Worm (Caenorhabditis elegans) whole organism, late embryonic: Measurements from ENCODE around the gene srh-207.

Experiments
- C08G9.2 ChIP-seq: sonication (generic microtip); optimal IDR thresholded peaks from 2 replicates; lab custom pipeline; 2016; ENCODE audit warnings: mild to moderate bottlenecking, missing genetic modification characterization, moderate library complexity, missing compliant biosample characterization
- C38D4.7 ChIP-seq: fragments of 200-800 bp; sonication (Bioruptor generic); optimal IDR thresholded peaks from 2 replicates; lab custom pipeline; 2018; ENCODE audit warnings: mild to moderate bottlenecking, missing genetic modification characterization, moderate library complexity, missing compliant biosample characterization
- T23F11.4 ChIP-seq: fragments of 200-800 bp; sonication (Bioruptor generic); optimal IDR thresholded peaks from 2 replicates; lab custom pipeline; 2018; ENCODE audit warnings: mild to moderate bottlenecking, missing genetic modification characterization, missing compliant biosample characterization
- ahr-1 ChIP-seq: sonication (generic microtip); optimal IDR thresholded peaks from 2 replicates; lab custom pipeline; 2016; ENCODE audit warnings: missing genetic modification characterization, missing compliant biosample characterization
- ceh-14 ChIP-seq: sonication (generic microtip); optimal IDR thresholded peaks from 2 replicates; lab custom pipeline; 2016; ENCODE audit warnings: missing genotype, missing genetic modification characterization, missing compliant biosample characterization
- ceh-19 ChIP-seq: fragments of 200-800 bp; sonication (Bioruptor generic); optimal IDR thresholded peaks from 2 replicates; lab custom pipeline; 2018; ENCODE audit warnings: mild to moderate bottlenecking, missing genetic modification characterization, missing compliant biosample characterization
- ceh-22 ChIP-seq: sonication (generic microtip); optimal IDR thresholded peaks from 2 replicates; lab custom pipeline; 2017; ENCODE audit warnings: missing biosample characterization, missing genetic modification characterization
- ceh-34 ChIP-seq: sonication (generic microtip); optimal IDR thresholded peaks from 2 replicates; lab custom pipeline; 2016; ENCODE audit warnings: mild to moderate bottlenecking, missing genetic modification characterization, missing compliant biosample characterization
- ceh-48 ChIP-seq: sonication (generic microtip); optimal IDR thresholded peaks from 2 replicates; lab custom pipeline; 2016; ENCODE audit warnings: missing genetic modification characterization, inconsistent platforms, missing compliant biosample characterization
- ceh-6 ChIP-seq: fragments of 200-800 bp; sonication (Bioruptor generic); optimal IDR thresholded peaks from 2 replicates; lab custom pipeline; 2018; ENCODE audit warnings: mild to moderate bottlenecking, missing genetic modification characterization, missing compliant biosample characterization
- che-1 ChIP-seq: sonication (generic microtip); optimal IDR thresholded peaks from 2 replicates; lab custom pipeline; 2016; ENCODE audit warnings: mild to moderate bottlenecking, missing genetic modification characterization, missing compliant biosample characterization
- dve-1 ChIP-seq: sonication (generic microtip); optimal IDR thresholded peaks from 2 replicates; lab custom pipeline; 2017; ENCODE audit warnings: antibody characterized with exemption, mild to moderate bottlenecking, missing genetic modification characterization, missing compliant biosample characterization
- elt-2 ChIP-seq: sonication (generic microtip); optimal IDR thresholded peaks from 2 replicates; lab custom pipeline; 2016; ENCODE audit warnings: missing genetic modification reagents, missing genetic modification characterization, missing compliant biosample characterization
- elt-4 ChIP-seq: sonication (generic microtip); optimal IDR thresholded peaks from 2 replicates; lab custom pipeline; 2016; ENCODE audit warnings: missing genetic modification characterization, missing compliant biosample characterization
- fax-1 ChIP-seq: sonication (generic microtip); optimal IDR thresholded peaks from 2 replicates; lab custom pipeline; 2016; ENCODE audit warnings: missing genotype, missing genetic modification characterization, missing compliant biosample characterization
- fkh-10 ChIP-seq: fragments of 150-350 bp; optimal IDR thresholded peaks from 2 replicates; lab custom pipeline; 2014; ENCODE audit warnings: missing biosample characterization, missing genetic modification reagents, missing genetic modification characterization
- fkh-6 ChIP-seq: sonication (generic microtip); optimal IDR thresholded peaks from 2 replicates; lab custom pipeline; 2016; ENCODE audit warnings: missing genetic modification characterization, missing compliant biosample characterization
- gmeb-2 ChIP-seq: sonication (generic microtip); optimal IDR thresholded peaks from 2 replicates; lab custom pipeline; 2016; ENCODE audit warnings: missing genetic modification characterization, inconsistent platforms, missing compliant biosample characterization
- hlh-15 ChIP-seq: sonication (generic microtip); optimal IDR thresholded peaks from 2 replicates; lab custom pipeline; 2016; ENCODE audit warnings: missing genetic modification characterization, missing compliant biosample characterization
- hlh-8 ChIP-seq: sonication (generic microtip); optimal IDR thresholded peaks from 2 replicates; lab custom pipeline; 2016; ENCODE audit warnings: missing genotype, missing genetic modification characterization, missing compliant biosample characterization
- lin-11 ChIP-seq: fragments of 200-800 bp; sonication (Bioruptor generic); optimal IDR thresholded peaks from 2 replicates; lab custom pipeline; 2018; ENCODE audit warnings: mild to moderate bottlenecking, missing genetic modification characterization, missing compliant biosample characterization
- madf-2 ChIP-seq: sonication (generic microtip); optimal IDR thresholded peaks from 2 replicates; lab custom pipeline; 2017; ENCODE audit warnings: missing genetic modification characterization, missing compliant biosample characterization
- mec-3 ChIP-seq: sonication (generic microtip); optimal IDR thresholded peaks from 2 replicates; lab custom pipeline; 2016; ENCODE audit warnings: borderline replicate concordance, missing genetic modification characterization, missing compliant biosample characterization
- nfya-1 ChIP-seq: sonication (generic microtip); optimal IDR thresholded peaks from 2 replicates; lab custom pipeline; 2017; ENCODE audit warnings: missing genetic modification characterization, mild to moderate bottlenecking, missing compliant biosample characterization, antibody characterized with exemption, moderate library complexity
- nhr-232 ChIP-seq: sonication (generic microtip); optimal IDR thresholded peaks from 2 replicates; lab custom pipeline; 2016; ENCODE audit warnings: missing genetic modification characterization, missing compliant biosample characterization
- npax-4 ChIP-seq: sonication (generic microtip); optimal IDR thresholded peaks from 2 replicates; lab custom pipeline; 2016; ENCODE audit warnings: missing genetic modification characterization, missing compliant biosample characterization
- pag-3 ChIP-seq: sonication (generic microtip); optimal IDR thresholded peaks from 2 replicates; lab custom pipeline; 2016; ENCODE audit warnings: missing compliant biosample characterization, missing genetic modification characterization, borderline replicate concordance
- pat-9 ChIP-seq: fragments of 200-800 bp; sonication (Bioruptor generic); optimal IDR thresholded peaks from 2 replicates; lab custom pipeline; 2018; ENCODE audit warnings: mild to moderate bottlenecking, missing genetic modification characterization, moderate library complexity, missing compliant biosample characterization
- pax-1 ChIP-seq: fragments of 150-350 bp; optimal IDR thresholded peaks from 2 replicates; lab custom pipeline; 2014; ENCODE audit warnings: missing biosample characterization, missing genetic modification characterization
- pha-2 ChIP-seq: sonication (generic microtip); optimal IDR thresholded peaks from 2 replicates; lab custom pipeline; 2017; ENCODE audit warnings: mild to moderate bottlenecking, missing genetic modification characterization, missing compliant biosample characterization
- pros-1 ChIP-seq: fragments of 150-350 bp; optimal IDR thresholded peaks from 2 replicates; lab custom pipeline; 2014; ENCODE audit warnings: missing biosample characterization, missing genetic modification reagents, missing genetic modification characterization
- ref-2 ChIP-seq: sonication (generic microtip); optimal IDR thresholded peaks from 2 replicates; lab custom pipeline; 2016; ENCODE audit warnings: missing genetic modification characterization, missing compliant biosample characterization
- syd-9 ChIP-seq: sonication (generic microtip); optimal IDR thresholded peaks from 2 replicates; lab custom pipeline; 2016; ENCODE audit warnings: mild to moderate bottlenecking, missing genetic modification characterization, moderate library complexity, missing compliant biosample characterization
- tbx-2 ChIP-seq: sonication (generic microtip); optimal IDR thresholded peaks from 2 replicates; lab custom pipeline; 2016; ENCODE audit warnings: missing genetic modification characterization, missing compliant biosample characterization
- unc-3 ChIP-seq, 2 experiments: fragments of 200-800 bp in 1 of 2; sonication (Bioruptor generic) in 1 of 2; sonication (generic microtip) in 1 of 2; conservative IDR thresholded peaks in 1 of 2; optimal IDR thresholded peaks in 1 of 2; 2 replicates each; pipeline versions ENCODE4 v1.3.6 to Lab custom; 2016 to 2022; ENCODE audit warnings: missing compliant biosample characterization in 2 of 2, missing genetic modification characterization in 2 of 2, missing genetic modification reagents in 1 of 2
- unc-42 ChIP-seq: sonication (generic microtip); optimal IDR thresholded peaks from 2 replicates; lab custom pipeline; 2016; ENCODE audit warnings: missing genotype, missing genetic modification characterization, missing compliant biosample characterization
- ztf-16 ChIP-seq: sonication (generic microtip); optimal IDR thresholded peaks from 2 replicates; lab custom pipeline; 2017; ENCODE audit warnings: missing genetic modification characterization, missing compliant biosample characterization

The srh-207 gene

DNA sequence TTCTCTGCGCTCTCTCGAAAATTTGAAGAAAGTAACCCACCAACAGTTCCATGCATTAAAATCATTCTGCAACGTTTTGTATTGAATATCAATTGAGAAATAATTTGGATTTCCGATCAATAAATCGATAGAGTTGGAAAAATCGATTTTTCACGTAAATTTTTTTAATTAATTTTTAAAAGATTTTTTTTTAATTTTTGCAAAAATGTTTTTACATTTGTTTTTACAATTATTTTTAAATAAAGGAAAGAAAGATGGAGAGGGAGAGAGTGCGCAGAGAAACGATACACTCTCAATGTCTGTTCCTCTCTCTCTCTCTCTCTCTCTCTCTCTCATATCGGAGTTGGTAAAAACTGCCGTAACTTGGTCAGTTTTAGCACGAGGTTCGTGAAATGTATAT is 15.5 kb upstream of the srh-207 start, which contains the start of gene ZK262.19:
Gene ZK262.19, minus strand, starts transcription at position 101 of the 400 bp plus-strand sequence.
- TF ChIP-seq pag-3 (tag; lab: Kevin White, UChicago): no peak
- TF ChIP-seq ceh-19 (GFP tag; lab: Kevin White, UChicago): no peak
- no peak for TF ChIP-seq ceh-22 (tag; lab: Kevin White, UChicago)
- no peak for TF ChIP-seq elt-4 (tag; lab: Kevin White, UChicago)
- TF ChIP-seq nfya-1 (tag; lab: Kevin White, UChicago): no peak
- no peak for TF ChIP-seq syd-9 (tag; lab: Kevin White, UChicago)
- no peak for TF ChIP-seq ceh-34
- TF ChIP-seq pax-1 (tag; lab: Kevin White, UChicago): no peak

DNA sequence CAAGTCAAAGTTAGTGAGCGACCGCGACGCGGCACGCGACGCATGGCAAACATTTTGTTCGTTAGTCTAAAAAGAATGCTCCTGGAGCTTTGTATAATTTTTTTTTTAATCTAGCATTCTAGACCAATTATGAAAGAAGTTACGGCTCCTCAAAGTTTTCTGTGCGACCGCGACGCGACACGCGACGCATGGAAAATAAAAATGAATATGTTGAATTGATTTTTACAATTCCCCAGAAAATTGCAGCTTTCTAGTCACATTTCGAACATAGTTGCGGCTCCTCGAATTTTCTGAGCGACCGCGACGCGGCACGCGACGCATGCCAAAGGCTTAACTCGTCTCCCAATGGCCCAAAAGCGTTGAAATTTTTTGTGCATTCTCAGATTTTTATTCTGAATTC is 14.4 kb upstream of the srh-207 start, which contains the start of gene ZK262.4:
Gene ZK262.4, minus strand, starts transcription at position 101 of the 400 bp plus-strand sequence.
- TF ChIP-seq fax-1 (no peak), unc-42 (no peak), ceh-19 (GFP tag; lab: Kevin White, UChicago) (no peak), fkh-10 (GFP tag; lab: Kevin White, UChicago) (no peak), ztf-16 (tag; lab: Kevin White, UChicago) (no peak), ref-2 (no peak), che-1 (tag; lab: Kevin White, UChicago) (no peak), ceh-48 (tag; lab: Kevin White, UChicago) (no peak), elt-4 (tag; lab: Kevin White, UChicago) (no peak), pat-9 (tag; lab: Kevin White, UChicago) (no peak), C38D4.7 (no peak), ceh-6 (GFP tag; lab: Kevin White, UChicago) (no peak), ahr-1 (tag; lab: Kevin White, UChicago) (no peak)

DNA sequence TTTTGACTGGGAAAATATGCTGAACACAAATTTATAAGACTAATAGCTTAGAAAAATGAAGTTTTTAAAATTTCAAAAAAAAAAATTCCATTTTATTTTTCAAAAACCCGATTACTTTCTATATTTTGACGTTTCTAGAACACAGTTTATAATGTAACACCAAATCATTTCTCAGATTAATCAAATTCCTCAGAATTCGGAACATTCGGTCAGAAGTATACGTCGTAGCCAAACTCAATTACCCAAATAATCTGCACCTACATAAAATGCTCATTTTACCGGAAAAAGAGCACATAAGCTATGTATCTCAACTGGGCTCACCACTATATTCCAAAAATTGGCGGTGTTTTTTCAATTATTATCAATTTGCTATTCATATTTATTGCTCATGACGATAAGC is 10.8 kb upstream of the srh-207 start, which contains the start of gene srj-26:
Gene srj-26, plus strand, starts transcription at position 301 of the 400 bp plus-strand sequence.
- TF ChIP-seq ref-2: no peak
- no peak for TF ChIP-seq dve-1 (tag; lab: Kevin White, UChicago)
- TF ChIP-seq npax-4 (tag; lab: Kevin White, UChicago): no peak
- no peak for TF ChIP-seq madf-2
- TF ChIP-seq hlh-15 (tag; lab: Kevin White, UChicago): no peak
- no peak for TF ChIP-seq unc-42
- TF ChIP-seq C08G9.2: no peak
- TF ChIP-seq, all 69 proteins: peak for 0

DNA sequence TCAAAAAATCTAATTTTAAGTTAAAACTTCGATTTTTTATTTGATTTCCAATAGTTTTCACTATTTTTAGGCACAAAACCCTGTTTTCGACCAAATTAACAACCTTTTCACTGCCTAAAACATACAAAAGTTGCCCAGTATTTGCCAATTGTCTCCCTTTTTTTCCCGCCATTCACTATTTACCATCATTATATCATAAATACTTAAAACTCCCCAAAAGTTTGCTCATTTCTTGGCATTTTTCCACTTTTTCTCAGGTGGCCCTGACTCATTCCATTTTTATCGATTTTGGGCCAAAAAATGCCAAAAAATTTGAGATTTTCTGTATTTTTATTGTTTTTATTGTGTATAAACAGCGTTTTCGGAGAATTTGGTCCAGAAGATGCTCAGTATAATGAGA is 4.0 kb upstream of the srh-207 start, which contains the start of gene txt-8:
Gene txt-8, plus strand, starts transcription at position 301 of the 400 bp plus-strand sequence.
- no peak for TF ChIP-seq unc-3 (GFP tag; conservative IDR thresholded peaks at IDR 0.05; lab: Robert Waterston, UW)
- no peak for TF ChIP-seq unc-3 (tag; optimal IDR thresholded peaks at IDR 0.05; lab: Kevin White, UChicago)
- no peak for TF ChIP-seq mec-3
- TF ChIP-seq hlh-8 (tag; lab: Kevin White, UChicago): no peak
- TF ChIP-seq fkh-6 (tag; lab: Kevin White, UChicago): no peak
- TF ChIP-seq ceh-6 (GFP tag; lab: Kevin White, UChicago): no peak
- TF ChIP-seq hlh-15 (tag; lab: Kevin White, UChicago): no peak
- no peak for TF ChIP-seq nhr-232 (tag; lab: Kevin White, UChicago)
- TF ChIP-seq pha-2 (tag; lab: Kevin White, UChicago): no peak
- no peak for TF ChIP-seq ceh-14
- TF ChIP-seq tbx-2 (tag; lab: Kevin White, UChicago): no peak
- TF ChIP-seq ceh-19 (GFP tag; lab: Kevin White, UChicago): no peak
- TF ChIP-seq C38D4.7: no peak
- no peak for TF ChIP-seq ahr-1 (tag; lab: Kevin White, UChicago)
- no peak for TF ChIP-seq elt-2 (tag; lab: Kevin White, UChicago)
- no peak for TF ChIP-seq lin-11 (tag; lab: Kevin White, UChicago)
- no peak for TF ChIP-seq pros-1 (tag; lab: Kevin White, UChicago)
- TF ChIP-seq nfya-1 (tag; lab: Kevin White, UChicago): no peak
- TF ChIP-seq T23F11.4: no peak
- no peak for TF ChIP-seq gmeb-2 (tag; lab: Kevin White, UChicago)
- no peak for TF ChIP-seq madf-2
